Fruit fly (Drosophila melanogaster) whole organism, embryonic: Measurements from ENCODE around the gene CG18586.

ENCODE experiments used
- C15 ChIP-seq: fragments of 200-800 bp; sonication (Bioruptor generic); IDR thresholded peaks from 3 replicates; pipeline ENCODE4 v1.3.6; 2022; ENCODE audit warnings: missing biosample characterization, missing genetic modification characterization
- CG1024 ChIP-seq: fragments of 200-800 bp; sonication (Bioruptor generic); IDR thresholded peaks from 2 replicates; pipeline ENCODE4 v1.3.6; 2022; ENCODE audit warnings: missing biosample characterization, missing genetic modification characterization
- CG10462 ChIP-seq: fragments of 200-800 bp; sonication (Bioruptor generic); optimal IDR thresholded peaks from 2 replicates; lab custom pipeline; 2016; ENCODE audit warnings: missing biosample characterization, missing genetic modification characterization
- CG10543 ChIP-seq: fragments of 200-800 bp; sonication (Bioruptor generic); optimal IDR thresholded peaks from 3 replicates; lab custom pipeline; 2017; ENCODE audit warnings: missing biosample characterization, mild to moderate bottlenecking, missing genetic modification characterization, moderate library complexity
- CG1233 ChIP-seq: fragments of 200-800 bp; sonication (Bioruptor generic); optimal IDR thresholded peaks from 4 replicates; lab custom pipeline; 2018; ENCODE audit warnings: missing biosample characterization, mild to moderate bottlenecking, missing genetic modification characterization
- CG12769 ChIP-seq: fragments of 200-800 bp; sonication (Bioruptor generic); optimal IDR thresholded peaks from 2 replicates; lab custom pipeline; 2019; ENCODE audit warnings: missing biosample characterization, mild to moderate bottlenecking, missing genetic modification characterization, moderate library complexity
- CG14667 ChIP-seq: fragments of 200-800 bp; sonication (Bioruptor generic); IDR thresholded peaks from 2 replicates; pipeline ENCODE4 v1.3.6; 2022; ENCODE audit warnings: missing biosample characterization, missing genetic modification characterization
- CG1647 ChIP-seq: fragments of 200-800 bp; sonication (Bioruptor generic); optimal IDR thresholded peaks from 3 replicates; lab custom pipeline; 2016; ENCODE audit warnings: missing biosample characterization, missing genetic modification characterization
- CG16779 ChIP-seq: fragments of 200-800 bp; sonication (Bioruptor generic); IDR thresholded peaks from 2 replicates; pipeline ENCODE4 v1.3.6; 2022; ENCODE audit warnings: missing biosample characterization, missing genetic modification characterization
- CG2199 ChIP-seq: fragments of 200-800 bp; sonication (Bioruptor generic); IDR thresholded peaks from 3 replicates; pipeline ENCODE4 v1.3.6; 2022; ENCODE audit warnings: missing biosample characterization, missing genetic modification characterization
- CG3281 ChIP-seq: fragments of 200-800 bp; sonication (Bioruptor generic); optimal IDR thresholded peaks from 3 replicates; lab custom pipeline; 2017; ENCODE audit warnings: missing biosample characterization, mild to moderate bottlenecking, missing genetic modification characterization
- CG34422 ChIP-seq: fragments of 200-800 bp; sonication (Bioruptor generic); IDR thresholded peaks from 3 replicates; pipeline ENCODE4 v1.3.6; 2022; ENCODE audit warnings: missing biosample characterization, missing genetic modification characterization
- CG42726 ChIP-seq: fragments of 200-800 bp; sonication (Bioruptor generic); IDR thresholded peaks from 2 replicates; pipeline ENCODE4 v1.3.6; 2022; ENCODE audit warnings: missing biosample characterization, missing genetic modification characterization; ENCODE audit not compliant: partially characterized antibody
- CG4617 ChIP-seq: fragments of 200-800 bp; sonication (Bioruptor generic); optimal IDR thresholded peaks from 3 replicates; lab custom pipeline; 2016; ENCODE audit warnings: missing biosample characterization, missing genetic modification characterization, borderline replicate concordance
- CG4730 ChIP-seq: fragments of 200-800 bp; sonication (Bioruptor generic); IDR thresholded peaks from 2 replicates; pipeline ENCODE4 v1.3.6; 2022; ENCODE audit warnings: missing biosample characterization, missing genetic modification characterization
- CG6683 ChIP-seq: fragments of 200-800 bp; sonication (Bioruptor generic); optimal IDR thresholded peaks from 2 replicates; lab custom pipeline; 2017; ENCODE audit warnings: missing biosample characterization, mild to moderate bottlenecking, missing genetic modification characterization, missing genetic modification reagents
- CG7372 ChIP-seq: fragments of 200-800 bp; sonication (Bioruptor generic); IDR thresholded peaks from 2 replicates; pipeline ENCODE4 v1.3.6; 2022; ENCODE audit warnings: missing biosample characterization, missing genetic modification characterization
- CG8944 ChIP-seq: fragments of 200-800 bp; sonication (Bioruptor generic); optimal IDR thresholded peaks from 3 replicates; lab custom pipeline; 2016; ENCODE audit warnings: missing biosample characterization, missing genetic modification characterization
- CG9817 ChIP-seq: fragments of 200-800 bp; sonication (Bioruptor generic); optimal IDR thresholded peaks from 2 replicates; lab custom pipeline; 2018; ENCODE audit warnings: missing biosample characterization, mild to moderate bottlenecking, missing genetic modification characterization, moderate library complexity
- D19A ChIP-seq: fragments of 200-800 bp; optimal IDR thresholded peaks from 3 replicates; lab custom pipeline; 2019; ENCODE audit warnings: missing biosample characterization, mild to moderate bottlenecking, missing genetic modification characterization, moderate library complexity
- Ets65A ChIP-seq: fragments of 200-800 bp; sonication (Bioruptor generic); peaks from one replicate; lab custom pipeline; 2016; ENCODE audit warnings: missing biosample characterization, missing genetic modification characterization
- H2.0 ChIP-seq: fragments of 200-800 bp; sonication (Bioruptor generic); IDR thresholded peaks from 2 replicates; pipeline ENCODE4 v1.3.6; 2022; ENCODE audit warnings: missing biosample characterization, missing genetic modification characterization
- Hmx ChIP-seq: fragments of 200-800 bp; sonication (Bioruptor generic); optimal IDR thresholded peaks from 2 replicates; lab custom pipeline; 2016; ENCODE audit warnings: missing biosample characterization, missing genetic modification characterization
- Med ChIP-seq: fragments of 200-800 bp; sonication (Bioruptor generic); peaks from one replicate; lab custom pipeline; 2016; ENCODE audit warnings: missing biosample characterization, missing genetic modification characterization, mild to moderate bottlenecking, inconsistent platforms, moderate library complexity
- Myb ChIP-seq: fragments of 200-800 bp; sonication (Bioruptor generic); optimal IDR thresholded peaks from 2 replicates; lab custom pipeline; 2016; ENCODE audit warnings: missing biosample characterization, missing genetic modification characterization
- NC2α ChIP-seq: fragments of 200-800 bp; sonication (Bioruptor generic); optimal IDR thresholded peaks from 2 replicates; lab custom pipeline; 2016; ENCODE audit warnings: missing biosample characterization, missing genetic modification characterization
- NC2β ChIP-seq: fragments of 200-800 bp; sonication (Bioruptor generic); optimal IDR thresholded peaks from 2 replicates; lab custom pipeline; 2016; ENCODE audit warnings: missing biosample characterization, missing genetic modification characterization
- Ravus ChIP-seq: fragments of 200-800 bp; sonication (Bioruptor generic); IDR thresholded peaks from 2 replicates; pipeline ENCODE4 v1.3.6; 2022; ENCODE audit warnings: missing biosample characterization, missing genetic modification characterization
- abd-A ChIP-seq: fragments of 200-800 bp; sonication (Bioruptor generic); optimal IDR thresholded peaks from 3 replicates; lab custom pipeline; 2019; ENCODE audit warnings: missing biosample characterization, mild to moderate bottlenecking, missing genetic modification characterization, moderate library complexity
- bbx ChIP-seq: fragments of 200-800 bp; sonication (Bioruptor generic); IDR thresholded peaks from 2 replicates; pipeline ENCODE4 v1.3.6; 2022; ENCODE audit warnings: missing biosample characterization, missing genetic modification characterization; ENCODE audit not compliant: partially characterized antibody
- crol ChIP-seq: fragments of 200-800 bp; sonication (Bioruptor generic); IDR thresholded peaks from 2 replicates; pipeline ENCODE4 v1.3.6; 2022; ENCODE audit warnings: missing biosample characterization, missing genetic modification characterization
- crp ChIP-seq, 2 experiments: fragments of 200-800 bp; sonication (Bioruptor generic); optimal IDR thresholded peaks; 2 replicates in 1 of 2; 3 replicates in 1 of 2; lab custom pipeline; 2017; ENCODE audit warnings: missing biosample characterization in 2 of 2, missing genetic modification characterization in 2 of 2, mild to moderate bottlenecking in 1 of 2, moderate library complexity in 1 of 2
- fd3F ChIP-seq: fragments of 200-800 bp; sonication (Bioruptor generic); optimal IDR thresholded peaks from 2 replicates; lab custom pipeline; 2018; ENCODE audit warnings: missing biosample characterization, mild to moderate bottlenecking, missing genetic modification characterization, moderate library complexity
- gcm ChIP-seq: fragments of 200-800 bp; sonication (Bioruptor generic); optimal IDR thresholded peaks from 2 replicates; lab custom pipeline; 2019; ENCODE audit warnings: missing biosample characterization, mild to moderate bottlenecking, missing genetic modification characterization, moderate library complexity
- gem ChIP-seq: fragments of 200-800 bp; sonication (Bioruptor generic); optimal IDR thresholded peaks from 2 replicates; lab custom pipeline; 2019; ENCODE audit warnings: missing biosample characterization, mild to moderate bottlenecking, missing genetic modification characterization, moderate library complexity
- hbn ChIP-seq: fragments of 200-800 bp; sonication (Bioruptor generic); IDR thresholded peaks from 2 replicates; pipeline ENCODE4 v1.3.6; 2022; ENCODE audit warnings: missing biosample characterization, missing genetic modification characterization; ENCODE audit not compliant: partially characterized antibody
- hkb ChIP-seq, 2 experiments: fragments of 200-800 bp in 1 of 2; fragments of >200 bp in 1 of 2; sonication (Bioruptor generic) in 1 of 2; IDR thresholded peaks in 1 of 2; optimal IDR thresholded peaks in 1 of 2; 2 replicates each; pipeline versions ENCODE4 v1.3.6 to Lab custom; 2017 to 2022; ENCODE audit warnings: missing biosample characterization in 1 of 2, missing genetic modification characterization in 1 of 2
- lmd ChIP-seq: fragments of 200-800 bp; sonication (Bioruptor generic); IDR thresholded peaks from 2 replicates; pipeline ENCODE4 v1.3.6; 2022; ENCODE audit warnings: missing biosample characterization, missing genetic modification characterization
- p53 ChIP-seq: fragments of 200-800 bp; sonication (Bioruptor generic); optimal IDR thresholded peaks from 2 replicates; lab custom pipeline; 2016; ENCODE audit warnings: missing biosample characterization, missing genetic modification characterization
- row ChIP-seq: fragments of 200-800 bp; sonication (Bioruptor generic); IDR thresholded peaks from 3 replicates; pipeline ENCODE4 v1.3.6; 2022; ENCODE audit warnings: missing biosample characterization, missing genetic modification characterization
- sd ChIP-seq: fragments of 200-800 bp; sonication (Bioruptor generic); optimal IDR thresholded peaks from 3 replicates; lab custom pipeline; 2018; ENCODE audit warnings: missing biosample characterization, mild to moderate bottlenecking, missing genetic modification characterization, moderate library complexity
- sens ChIP-seq: fragments of 200-800 bp; sonication (Bioruptor generic); peaks from one replicate; lab custom pipeline; 2016; ENCODE audit warnings: missing biosample characterization, missing genetic modification characterization
- so ChIP-seq: fragments of 200-800 bp; sonication (Bioruptor generic); IDR thresholded peaks from 3 replicates; pipeline ENCODE4 v1.3.6; 2022; ENCODE audit warnings: missing biosample characterization, missing genetic modification characterization
- sob ChIP-seq: fragments of 200-800 bp; sonication (Bioruptor generic); IDR thresholded peaks from 2 replicates; pipeline ENCODE4 v1.3.6; 2022; ENCODE audit warnings: missing biosample characterization, missing genetic modification characterization
- sr ChIP-seq: fragments of 200-800 bp; sonication (Bioruptor generic); IDR thresholded peaks from 3 replicates; pipeline ENCODE4 v1.3.6; 2022; ENCODE audit warnings: missing biosample characterization, missing genetic modification characterization
- sug ChIP-seq: fragments of 200-800 bp; optimal IDR thresholded peaks from 2 replicates; lab custom pipeline; 2019; ENCODE audit warnings: missing biosample characterization, mild to moderate bottlenecking, missing genetic modification characterization, moderate library complexity
- tx ChIP-seq: fragments of 200-800 bp; sonication (Bioruptor generic); optimal IDR thresholded peaks from 2 replicates; lab custom pipeline; 2016; ENCODE audit warnings: missing biosample characterization, missing genetic modification characterization
- wdn ChIP-seq: fragments of 200-800 bp; sonication (Bioruptor generic); IDR thresholded peaks from 2 replicates; pipeline ENCODE4 v1.3.6; 2022; ENCODE audit warnings: missing biosample characterization, missing genetic modification characterization
- zfh1 ChIP-seq: fragments of 200-800 bp; sonication (Bioruptor generic); IDR thresholded peaks from 3 replicates; pipeline ENCODE4 v1.3.6; 2022; ENCODE audit warnings: missing biosample characterization, missing genetic modification characterization

The CG18586 gene

dm6 chr3L:5825483-5825882 lies 47.6 kb upstream of the CG18586 start:
- TF ChIP-seq Med (peak; percentile 5), CG1647 (GFP tag; lab: Kevin White, UChicago) (no peak)

dm6 chr3L:5828275-5828674 lies 44.8 kb upstream of the CG18586 start:
- no peak for TF ChIP-seq CG4730 (GFP tag; lab: Robert Waterston, UW)
- peak; percentile 68; the same call in 2 of the 3 replicates for TF ChIP-seq so (GFP tag; lab: Robert Waterston, UW)
- TF ChIP-seq sr (GFP tag; lab: Robert Waterston, UW), result peak; percentile 31; the same call in 1 of the 3 replicates
- TF ChIP-seq CG34422 (GFP tag; lab: Robert Waterston, UW), result 0 out of 3 replicates have a peak, but pooled peaks have one; percentile 8
- peak; percentile 11 for TF ChIP-seq sd (tag; lab: Kevin White, UChicago)
- TF ChIP-seq p53, result no peak
- TF ChIP-seq CG12769 (tag; lab: Kevin White, UChicago), result peak; percentile 40
- no peak for TF ChIP-seq gem
- peak; percentile 57 for TF ChIP-seq abd-A (tag; lab: Kevin White, UChicago)
- peak; percentile 44; the same call in 1 of the 2 replicates for TF ChIP-seq crol (GFP tag; lab: Robert Waterston, UW)
- peak; percentile 55 for TF ChIP-seq CG10543 (GFP tag; lab: Kevin White, UChicago)
- no peak for TF ChIP-seq CG6683 (GFP tag; lab: Kevin White, UChicago)

dm6 chr3L:5828684-5829083 lies 44.4 kb upstream of the CG18586 start:
- TF ChIP-seq hbn (GFP tag; lab: Robert Waterston, UW) (no peak), CG42726 (GFP tag; lab: Robert Waterston, UW) (no peak), CG10462 (GFP tag; lab: Kevin White, UChicago) (no peak), wdn (GFP tag; lab: Robert Waterston, UW) (no peak), sob (no peak), NC2α (GFP tag; lab: Kevin White, UChicago) (no peak), CG3281 (GFP tag; lab: Kevin White, UChicago) (no peak), zfh1 (GFP tag; lab: Robert Waterston, UW) (no peak), sens (GFP tag; lab: Kevin White, UChicago) (peak; percentile 79), tx (no peak), D19A (tag; lab: Kevin White, UChicago) (peak; percentile 87), Hmx (no peak), CG1233 (GFP tag; lab: Kevin White, UChicago) (no peak), CG16779 (no peak), H2.0 (GFP tag; lab: Robert Waterston, UW) (no peak), sug (tag; lab: Kevin White, UChicago) (no peak), hkb (optimal IDR thresholded peaks at IDR 0.05; lab: Kevin White, UChicago) (no peak), hkb (GFP tag; IDR thresholded peaks at IDR 0.05; lab: Robert Waterston, UW) (no peak), lmd (peak; percentile 39; the same call in 1 of the 2 replicates), Ravus (GFP tag; lab: Robert Waterston, UW) (no peak), CG14667 (no peak), CG8944 (GFP tag; lab: Kevin White, UChicago) (no peak), bbx (GFP tag; lab: Robert Waterston, UW) (no peak), Myb (GFP tag; lab: Kevin White, UChicago) (no peak), CG2199 (GFP tag; lab: Robert Waterston, UW) (no peak), Ets65A (GFP tag; lab: Kevin White, UChicago) (no peak), fd3F (GFP tag; lab: Kevin White, UChicago) (no peak), crp (GFP tag; optimal IDR thresholded peaks at IDR 0.05; lab: Kevin White, UChicago) (no peak), CG7372 (GFP tag; lab: Robert Waterston, UW) (no peak), gcm (GFP tag; lab: Kevin White, UChicago) (no peak), C15 (no peak), CG4617 (GFP tag; lab: Kevin White, UChicago) (no peak), NC2β (GFP tag; lab: Kevin White, UChicago) (no peak), CG1024 (no peak), CG9817 (tag; lab: Kevin White, UChicago) (no peak), row (GFP tag; lab: Robert Waterston, UW) (0 out of 3 replicates have a peak, but pooled peaks have one; percentile 43)
